Worm (Caenorhabditis elegans): ENCODE measurements around the gene Y73F8A.26.
"Not testable (repeated sequence)": the region's sequence is repeated elsewhere in the genome, so short reads cannot be mapped to it uniquely, and the experiment has no call there.

The Y73F8A.26 gene

ce11 chrIV:15475829-15476228 lies 2.4 kb downstream of the Y73F8A.26 start:
- TF ChIP-seq B0310.2 (tag; optimal IDR thresholded peaks at IDR 0.05): no peak
- no peak for TF ChIP-seq flt-1 (GFP tag; IDR thresholded peaks at IDR 0.05)
- no peak for TF ChIP-seq ceh-36 (tag; optimal IDR thresholded peaks at IDR 0.05)
- TF ChIP-seq hnd-1 (tag; optimal IDR thresholded peaks at IDR 0.05): no peak
- TF ChIP-seq tbx-11 (GFP tag; IDR thresholded peaks at IDR 0.05): no peak

- TF ChIP-seq ceh-36 (tag; optimal IDR thresholded peaks at IDR 0.05) (peak; percentile 42), tra-4 (tag; optimal IDR thresholded peaks at IDR 0.05) (no peak), hnd-1 (tag; optimal IDR thresholded peaks at IDR 0.05) (no peak), aly-1 (tag; optimal IDR thresholded peaks at IDR 0.05) (no peak), ama-1 (optimal IDR thresholded peaks at IDR 0.05) (no peak), hmg-4 (GFP tag; optimal IDR thresholded peaks at IDR 0.05) (no peak), pes-1 (GFP tag; IDR thresholded peaks at IDR 0.05) (peak; percentile 58; the same call in 1 of the 2 replicates), tbx-11 (GFP tag; IDR thresholded peaks at IDR 0.05) (no peak), tbx-37 (GFP tag; conservative IDR thresholded peaks at IDR 0.05) (no peak), ets-7 (tag; optimal IDR thresholded peaks at IDR 0.05) (no peak), hmbx-1 (tag; optimal IDR thresholded peaks at IDR 0.05) (no peak), sea-1 (GFP tag; conservative IDR thresholded peaks at IDR 0.05) (no peak)
Observed at ce11 chrIV:15476369-15476768, 2.9 kb downstream of the Y73F8A.26 start.

- TF ChIP-seq flt-1 (GFP tag; IDR thresholded peaks at IDR 0.05) (no peak), tbx-11 (GFP tag; IDR thresholded peaks at IDR 0.05) (no peak), ceh-36 (tag; optimal IDR thresholded peaks at IDR 0.05) (no peak), ets-7 (tag; optimal IDR thresholded peaks at IDR 0.05) (no peak), sea-1 (GFP tag; conservative IDR thresholded peaks at IDR 0.05) (no peak), hmg-4 (GFP tag; optimal IDR thresholded peaks at IDR 0.05) (no peak), hnd-1 (tag; optimal IDR thresholded peaks at IDR 0.05) (no peak), hmbx-1 (tag; optimal IDR thresholded peaks at IDR 0.05) (no peak), aly-1 (tag; optimal IDR thresholded peaks at IDR 0.05) (no peak), ama-1 (optimal IDR thresholded peaks at IDR 0.05) (no peak), tbx-37 (GFP tag; conservative IDR thresholded peaks at IDR 0.05) (no peak), pes-1 (GFP tag; IDR thresholded peaks at IDR 0.05) (no peak), F13C5.2 (tag; optimal IDR thresholded peaks at IDR 0.05) (no peak), tra-4 (tag; optimal IDR thresholded peaks at IDR 0.05) (no peak)
Observed at ce11 chrIV:15497263-15497662, 23.8 kb downstream of the Y73F8A.26 start, which contains the start of gene acr-24. Gene acr-24, plus strand, starts transcription at chrIV:15497563.

- not testable (repeated sequence) for TF ChIP-seq pes-1 (GFP tag; IDR thresholded peaks at IDR 0.05); aly-1 (tag; optimal IDR thresholded peaks at IDR 0.05); ceh-13 (GFP tag; optimal IDR thresholded peaks at IDR 0.05)
Observed at ce11 chrIV:15521342-15521741, 47.9 kb downstream of the Y73F8A.26 start, which contains the start of gene Y73F8A.32. Gene Y73F8A.32, minus strand, starts transcription at chrIV:15521442.

ce11 chrIV:15523700-15524099 lies 50.2 kb downstream of the Y73F8A.26 start:
- TF ChIP-seq F13C5.2 (tag; optimal IDR thresholded peaks at IDR 0.05): no peak
- TF ChIP-seq aly-1 (tag; optimal IDR thresholded peaks at IDR 0.05): no peak

- TF ChIP-seq ceh-13 (GFP tag; optimal IDR thresholded peaks at IDR 0.05): no peak
Observed at ce11 chrIV:15524923-15525322, 51.5 kb downstream of the Y73F8A.26 start.

- TF ChIP-seq B0310.2 (tag; optimal IDR thresholded peaks at IDR 0.05) (no peak), ceh-36 (tag; optimal IDR thresholded peaks at IDR 0.05) (no peak), ceh-13 (GFP tag; optimal IDR thresholded peaks at IDR 0.05) (no peak), ama-1 (optimal IDR thresholded peaks at IDR 0.05) (no peak), hmg-4 (GFP tag; optimal IDR thresholded peaks at IDR 0.05) (no peak), aly-1 (tag; optimal IDR thresholded peaks at IDR 0.05) (no peak), hnd-1 (tag; optimal IDR thresholded peaks at IDR 0.05) (no peak), pes-1 (GFP tag; IDR thresholded peaks at IDR 0.05) (no peak), tra-4 (tag; optimal IDR thresholded peaks at IDR 0.05) (no peak), sea-1 (GFP tag; conservative IDR thresholded peaks at IDR 0.05) (no peak), tbx-37 (GFP tag; conservative IDR thresholded peaks at IDR 0.05) (no peak), F13C5.2 (tag; optimal IDR thresholded peaks at IDR 0.05) (no peak), scrt-1 (GFP tag; IDR thresholded peaks at IDR 0.05) (no peak), tbx-11 (GFP tag; IDR thresholded peaks at IDR 0.05) (no peak), ets-7 (tag; optimal IDR thresholded peaks at IDR 0.05) (no peak), hmbx-1 (tag; optimal IDR thresholded peaks at IDR 0.05) (no peak), flt-1 (GFP tag; IDR thresholded peaks at IDR 0.05) (no peak)
Observed at ce11 chrIV:15525733-15526132, 52.3 kb downstream of the Y73F8A.26 start.

ce11 chrIV:15526477-15526876 lies 53.0 kb downstream of the Y73F8A.26 start:
- peak; percentile 45; the same call in 1 of the 2 replicates for TF ChIP-seq pes-1 (GFP tag; IDR thresholded peaks at IDR 0.05)
- no peak for TF ChIP-seq hmg-4 (GFP tag; optimal IDR thresholded peaks at IDR 0.05)
- no peak for TF ChIP-seq flt-1 (GFP tag; IDR thresholded peaks at IDR 0.05)
- TF ChIP-seq ama-1 (optimal IDR thresholded peaks at IDR 0.05): no peak
- peak; percentile 43; the same call in 1 of the 2 replicates for TF ChIP-seq tbx-37 (GFP tag; conservative IDR thresholded peaks at IDR 0.05)
- TF ChIP-seq scrt-1 (GFP tag; IDR thresholded peaks at IDR 0.05): no peak
- TF ChIP-seq B0310.2 (tag; optimal IDR thresholded peaks at IDR 0.05): no peak
- no peak for TF ChIP-seq ceh-36 (tag; optimal IDR thresholded peaks at IDR 0.05)
- no peak for TF ChIP-seq hnd-1 (tag; optimal IDR thresholded peaks at IDR 0.05)
- no peak for TF ChIP-seq ceh-13 (GFP tag; optimal IDR thresholded peaks at IDR 0.05)
- TF ChIP-seq hmbx-1 (tag; optimal IDR thresholded peaks at IDR 0.05): no peak
- TF ChIP-seq F13C5.2 (tag; optimal IDR thresholded peaks at IDR 0.05): no peak
- TF ChIP-seq aly-1 (tag; optimal IDR thresholded peaks at IDR 0.05): no peak
- no peak for TF ChIP-seq tbx-11 (GFP tag; IDR thresholded peaks at IDR 0.05)

Data from whole organism, early embryonic.